Worm (Caenorhabditis elegans) whole organism, L4/young adult: ENCODE measurements around the gene F46G10.1.

ENCODE experiments used
- W03F9.2 ChIP-seq: fragments of 150-350 bp; optimal IDR thresholded peaks from 2 replicates; lab custom pipeline; 2014; ENCODE audit warnings: missing biosample characterization, missing genetic modification characterization
- him-1 ChIP-seq: sonication (generic microtip); optimal IDR thresholded peaks from 2 replicates; lab custom pipeline; 2016; ENCODE audit warnings: missing genotype, missing genetic modification reagents, missing genetic modification characterization, missing compliant biosample characterization

DNA sequence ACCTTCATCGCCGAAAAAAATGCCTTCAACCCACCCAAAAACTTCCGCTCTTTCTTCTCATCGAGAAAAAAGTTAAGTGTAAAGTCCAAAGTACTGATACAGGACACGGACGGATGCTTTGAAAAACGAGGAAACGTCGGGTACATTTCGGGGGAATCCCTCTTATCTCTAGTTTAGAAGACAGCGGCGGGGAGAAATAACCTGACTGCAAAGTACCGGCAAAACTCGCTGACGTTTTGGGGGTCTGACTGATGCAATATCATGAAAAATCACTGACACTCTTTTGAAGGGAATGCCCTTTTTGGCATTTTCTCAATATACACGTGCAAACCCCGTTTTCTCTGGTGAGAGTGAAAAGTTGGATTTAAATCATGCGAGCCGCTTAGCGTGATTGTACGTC lies 44.9 kb upstream of the F46G10.1 start:
- TF ChIP-seq him-1 (tag; lab: Kevin White, UChicago) (no peak), W03F9.2 (tag; lab: Kevin White, UChicago) (peak; percentile 1)
